Worm (Caenorhabditis elegans) whole organism, L4/young adult: Measurements from ENCODE around the gene dhs-24.

ENCODE experiments used
- dao-5 ChIP-seq: sonication (generic microtip); optimal IDR thresholded peaks from 2 replicates; lab custom pipeline; 2016; ENCODE audit warnings: missing genotype, missing genetic modification characterization, moderate library complexity, missing compliant biosample characterization
- him-1 ChIP-seq: sonication (generic microtip); optimal IDR thresholded peaks from 2 replicates; lab custom pipeline; 2016; ENCODE audit warnings: missing genotype, missing genetic modification reagents, missing genetic modification characterization, missing compliant biosample characterization

DNA sequence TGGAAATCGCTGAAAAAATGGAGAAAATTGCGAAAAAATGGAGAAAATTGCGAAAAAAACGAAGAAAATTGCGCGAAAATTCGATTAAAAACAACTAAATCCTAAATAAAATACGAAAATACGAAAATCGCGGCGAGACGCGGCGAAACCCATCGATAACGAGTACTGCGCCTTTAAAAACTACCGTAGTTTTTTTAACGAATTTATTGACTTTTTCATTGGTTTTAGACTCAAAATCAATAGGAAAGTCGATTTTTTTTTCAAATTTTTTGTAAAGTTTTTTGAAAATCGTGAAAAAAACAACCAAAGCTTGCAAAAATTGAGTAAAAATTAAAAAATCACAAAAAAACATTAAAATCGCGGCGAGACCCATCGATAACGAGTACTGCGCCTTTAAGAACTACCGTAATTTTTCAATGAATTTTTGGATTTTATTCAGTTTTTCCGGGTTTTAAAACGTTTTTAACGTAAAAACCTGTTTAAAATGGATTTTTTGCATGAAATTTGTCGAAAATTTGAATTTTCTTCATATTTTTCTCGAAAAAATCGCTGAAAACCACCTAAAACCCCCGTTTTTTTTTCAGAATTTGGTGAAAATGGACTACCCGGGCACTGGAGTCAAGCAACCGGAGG lies 30.3 kb downstream of the dhs-24 start, which contains the start of the genes chk-2 and Y60A3A.19:
- TF ChIP-seq dao-5, result no peak
- no peak for TF ChIP-seq him-1 (tag; lab: Kevin White, UChicago)
